Worm (Caenorhabditis elegans) whole organism, L3 larva: ENCODE results near the gene nlp-43.

Experiments
- R02D3.7 ChIP-seq: fragments of 150-350 bp; optimal IDR thresholded peaks from 2 replicates; lab custom pipeline; 2014; ENCODE audit warnings: missing biosample characterization, missing genetic modification characterization
- ZK546.5 ChIP-seq: sonication (generic microtip); optimal IDR thresholded peaks from 2 replicates; lab custom pipeline; 2017; ENCODE audit warnings: missing biosample characterization, missing genetic modification characterization
- aly-2 ChIP-seq: fragments of 150-350 bp; optimal IDR thresholded peaks from 2 replicates; lab custom pipeline; 2014; ENCODE audit warnings: missing biosample characterization, missing genetic modification characterization
- ama-1 ChIP-seq: fragments of 150-350 bp; optimal IDR thresholded peaks from 2 replicates; lab custom pipeline; 2018
- ceh-28 ChIP-seq: fragments of 150-350 bp; optimal IDR thresholded peaks from 2 replicates; lab custom pipeline; 2014; ENCODE audit warnings: missing biosample characterization, missing genetic modification reagents, missing genetic modification characterization
- ceh-82 ChIP-seq: fragments of 150-350 bp; optimal IDR thresholded peaks from 2 replicates; lab custom pipeline; 2014; ENCODE audit warnings: missing biosample characterization, missing genetic modification characterization
- egl-27 ChIP-seq: sonication (generic microtip); optimal IDR thresholded peaks from 4 replicates; lab custom pipeline; 2017; ENCODE audit warnings: missing biosample characterization, missing genetic modification reagents, missing genetic modification characterization
- elt-1 ChIP-seq: fragments of 150-350 bp; optimal IDR thresholded peaks from 2 replicates; lab custom pipeline; 2014; ENCODE audit warnings: missing biosample characterization, missing genetic modification characterization
- elt-2 ChIP-seq: sonication (generic microtip); optimal IDR thresholded peaks from 2 replicates; lab custom pipeline; 2016; ENCODE audit warnings: missing genetic modification reagents, mild to moderate bottlenecking, missing genetic modification characterization, missing compliant biosample characterization
- elt-3 ChIP-seq, 3 experiments: fragments of 150-350 bp in 1 of 3; sonication (generic microtip) in 2 of 3; optimal IDR thresholded peaks; 2 replicates in 2 of 3; 4 replicates in 1 of 3; lab custom pipeline; 2014 to 2017; ENCODE audit warnings: missing biosample characterization in 3 of 3, missing genetic modification characterization in 3 of 3
- eor-1 ChIP-seq, 2 experiments: fragments of 150-350 bp; optimal IDR thresholded peaks; 2 replicates each; lab custom pipeline; 2014 to 2018; ENCODE audit warnings: missing biosample characterization in 2 of 2, missing genetic modification characterization in 2 of 2
- fkh-10 ChIP-seq: sonication (generic microtip); optimal IDR thresholded peaks from 2 replicates; lab custom pipeline; 2017; ENCODE audit warnings: missing biosample characterization, missing genetic modification reagents, missing genetic modification characterization
- fkh-2 ChIP-seq: fragments of 150-350 bp; optimal IDR thresholded peaks from 2 replicates; lab custom pipeline; 2014; ENCODE audit warnings: missing biosample characterization, missing genetic modification reagents, missing genetic modification characterization
- fos-1 ChIP-seq: fragments of 150-350 bp; optimal IDR thresholded peaks from 2 replicates; lab custom pipeline; 2014; ENCODE audit warnings: missing biosample characterization, missing genetic modification characterization
- hmg-11 ChIP-seq: sonication (generic microtip); optimal IDR thresholded peaks from 2 replicates; lab custom pipeline; 2016; ENCODE audit warnings: missing genetic modification characterization, missing compliant biosample characterization
- jun-1 ChIP-seq: fragments of 150-350 bp; optimal IDR thresholded peaks from 2 replicates; lab custom pipeline; 2014; ENCODE audit warnings: missing biosample characterization, missing genetic modification reagents, missing genetic modification characterization
- lin-15B ChIP-seq: fragments of 150-350 bp; optimal IDR thresholded peaks from 2 replicates; lab custom pipeline; 2014; ENCODE audit warnings: missing biosample characterization, missing genetic modification characterization
- lin-39 ChIP-seq: fragments of 150-350 bp; optimal IDR thresholded peaks from 2 replicates; lab custom pipeline; 2018; ENCODE audit warnings: missing biosample characterization, missing genetic modification reagents, missing genetic modification characterization
- lsy-12 ChIP-seq: sonication (generic microtip); optimal IDR thresholded peaks from 2 replicates; lab custom pipeline; 2016; ENCODE audit warnings: mild to moderate bottlenecking, missing genetic modification characterization, missing compliant biosample characterization
- mdl-1 ChIP-seq: fragments of 150-350 bp; optimal IDR thresholded peaks from 2 replicates; lab custom pipeline; 2014; ENCODE audit warnings: missing biosample characterization, missing genetic modification characterization
- nfya-1 ChIP-seq: sonication (generic microtip); optimal IDR thresholded peaks from 2 replicates; lab custom pipeline; 2017; ENCODE audit warnings: missing genetic modification characterization, mild to moderate bottlenecking, missing compliant biosample characterization, antibody characterized with exemption, moderate library complexity; ENCODE audit not compliant: insufficient read depth
- nhr-11 ChIP-seq: fragments of 150-350 bp; optimal IDR thresholded peaks from 2 replicates; lab custom pipeline; 2014; ENCODE audit warnings: missing biosample characterization, missing genetic modification characterization
- nhr-12 ChIP-seq: fragments of 150-350 bp; optimal IDR thresholded peaks from 2 replicates; lab custom pipeline; 2014; ENCODE audit warnings: missing biosample characterization, missing genetic modification characterization
- nhr-23 ChIP-seq: fragments of 150-350 bp; optimal IDR thresholded peaks from 2 replicates; lab custom pipeline; 2014; ENCODE audit warnings: missing biosample characterization, missing genetic modification reagents, missing genetic modification characterization
- nhr-237 ChIP-seq: fragments of 150-350 bp; optimal IDR thresholded peaks from 2 replicates; lab custom pipeline; 2014; ENCODE audit warnings: missing biosample characterization, missing genetic modification characterization
- nhr-25 ChIP-seq: sonication (generic microtip); optimal IDR thresholded peaks from 2 replicates; lab custom pipeline; 2017; ENCODE audit warnings: missing biosample characterization, missing genetic modification characterization
- nhr-43 ChIP-seq: sonication (generic microtip); optimal IDR thresholded peaks from 2 replicates; lab custom pipeline; 2016; ENCODE audit warnings: mild to moderate bottlenecking, missing genetic modification characterization, missing compliant biosample characterization; ENCODE audit not compliant: poor library complexity, severe bottlenecking
- nhr-67 ChIP-seq: fragments of 150-350 bp; optimal IDR thresholded peaks from 2 replicates; lab custom pipeline; 2014; ENCODE audit warnings: missing biosample characterization, missing genetic modification characterization
- nhr-77 ChIP-seq: fragments of 150-350 bp; optimal IDR thresholded peaks from 2 replicates; lab custom pipeline; 2014; ENCODE audit warnings: missing biosample characterization, missing genetic modification characterization
- pha-4 ChIP-seq: fragments of 150-350 bp; optimal IDR thresholded peaks from 2 replicates; lab custom pipeline; 2014; ENCODE audit warnings: missing biosample characterization, missing genetic modification reagents, missing genetic modification characterization
- pqm-1 ChIP-seq: fragments of 150-350 bp; optimal IDR thresholded peaks from 2 replicates; lab custom pipeline; 2017; ENCODE audit warnings: missing biosample characterization, missing genetic modification characterization, inconsistent platforms
- sea-2 ChIP-seq: fragments of 150-350 bp; sonication (generic microtip); optimal IDR thresholded peaks from 4 replicates; lab custom pipeline; 2014; ENCODE audit warnings: missing biosample characterization, missing genetic modification reagents, missing genetic modification characterization
- skn-1 ChIP-seq: fragments of 150-350 bp; optimal IDR thresholded peaks from 2 replicates; lab custom pipeline; 2014; ENCODE audit warnings: missing biosample characterization, missing genetic modification characterization
- snpc-4 ChIP-seq: fragments of 150-350 bp; optimal IDR thresholded peaks from 2 replicates; lab custom pipeline; 2014; ENCODE audit warnings: missing biosample characterization, missing genetic modification characterization
- tbx-2 ChIP-seq: sonication (generic microtip); optimal IDR thresholded peaks from 2 replicates; lab custom pipeline; 2016; ENCODE audit warnings: mild to moderate bottlenecking, missing genetic modification characterization, missing compliant biosample characterization
- ztf-11 ChIP-seq: fragments of 150-350 bp; optimal IDR thresholded peaks from 2 replicates; lab custom pipeline; 2014; ENCODE audit warnings: missing biosample characterization, missing genetic modification characterization
- ztf-4 ChIP-seq: fragments of 150-350 bp; optimal IDR thresholded peaks from 2 replicates; lab custom pipeline; 2014; ENCODE audit warnings: missing biosample characterization, missing genetic modification characterization

The nlp-43 gene

DNA sequence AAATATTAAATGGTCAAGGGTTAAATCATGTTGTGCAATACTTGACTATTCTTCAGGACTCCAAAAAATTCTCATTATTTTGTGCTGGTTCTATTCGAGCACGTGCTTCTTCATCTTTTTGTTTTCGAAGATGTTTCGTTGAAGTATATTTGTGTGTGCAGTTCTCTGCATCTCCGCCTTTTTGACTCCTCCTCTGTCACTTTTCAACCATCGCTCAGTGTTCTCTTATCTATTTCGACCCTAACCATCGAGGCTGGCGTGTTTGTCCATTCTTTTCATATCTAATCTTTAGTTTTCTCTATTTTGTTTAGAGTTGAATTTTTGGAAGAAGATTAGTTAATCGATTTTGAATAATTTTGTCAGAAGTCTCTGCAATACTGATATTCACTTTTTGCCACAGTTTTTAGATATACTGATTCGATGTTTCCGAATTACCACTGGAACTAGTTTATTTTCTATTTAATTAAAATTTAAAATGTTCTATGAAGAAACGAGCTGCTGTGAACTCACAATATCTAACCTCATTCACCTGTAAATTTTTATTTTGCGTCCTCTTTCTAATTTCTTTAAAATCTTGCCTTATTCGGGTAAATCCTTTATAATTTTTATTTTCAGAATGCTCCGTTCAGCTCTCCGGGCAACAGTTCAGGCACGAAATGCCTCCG is 35.1 kb downstream of the nlp-43 start, which contains the start of gene alh-1:
Gene alh-1 (plus strand): TSS at position 615 of the 665 bp plus-strand sequence.
- TF ChIP-seq elt-1 (peak; percentile 77), elt-2 (tag; lab: Kevin White, UChicago) (peak; percentile 79), egl-27 (no peak), nhr-11 (tag; lab: Kevin White, UChicago) (no peak), pqm-1 (tag; lab: Kevin White, UChicago) (peak; percentile 61), pha-4 (tag; lab: Kevin White, UChicago) (peak; percentile 74), lsy-12 (tag; lab: Kevin White, UChicago) (no peak), snpc-4 (tag; lab: Kevin White, UChicago) (peak; percentile 17), lin-39 (peak; percentile 9), ZK546.5 (tag; lab: Kevin White, UChicago) (no peak), fkh-2 (tag; lab: Kevin White, UChicago) (no peak)

ce11 chrIII:5078062-5078461 is 35.9 kb downstream of the nlp-43 start:
- peak; percentile 25 for TF ChIP-seq ztf-4
- no peak for TF ChIP-seq nhr-12 (tag; lab: Kevin White, UChicago)
- TF ChIP-seq nfya-1 (tag; lab: Kevin White, UChicago): peak; percentile 60
- peak; percentile 99 for TF ChIP-seq pqm-1 (tag; lab: Kevin White, UChicago)
- TF ChIP-seq nhr-23 (tag; lab: Kevin White, UChicago): peak; percentile 82
- peak; percentile 93 for TF ChIP-seq elt-2 (tag; lab: Kevin White, UChicago)
- TF ChIP-seq nhr-43 (tag; lab: Kevin White, UChicago): peak; percentile 81
- no peak for TF ChIP-seq ztf-11 (tag; lab: Kevin White, UChicago)
- TF ChIP-seq elt-3 (tag; optimal IDR thresholded peaks at IDR 0.05; lab: Kevin White, UChicago): peak in 1 of 3 experiments; percentile 8
- TF ChIP-seq elt-1: peak; percentile 7
- no peak for TF ChIP-seq ceh-28 (tag; lab: Kevin White, UChicago)
- peak; percentile 78 for TF ChIP-seq jun-1 (tag; lab: Kevin White, UChicago)
- TF ChIP-seq nhr-11 (tag; lab: Kevin White, UChicago): peak; percentile 37
- peak; percentile 81 for TF ChIP-seq skn-1 (tag; lab: Kevin White, UChicago)
- peak; percentile 10 for TF ChIP-seq snpc-4 (tag; lab: Kevin White, UChicago)
- TF ChIP-seq mdl-1 (tag; lab: Kevin White, UChicago): peak; percentile 43
- TF ChIP-seq ama-1 (lab: Kevin White, UChicago): peak; percentile 26
- TF ChIP-seq pha-4 (tag; lab: Kevin White, UChicago): peak; percentile 93
- peak; percentile 6 for TF ChIP-seq lin-15B (tag; lab: Kevin White, UChicago)
- no peak for TF ChIP-seq aly-2 (tag; lab: Kevin White, UChicago)

DNA sequence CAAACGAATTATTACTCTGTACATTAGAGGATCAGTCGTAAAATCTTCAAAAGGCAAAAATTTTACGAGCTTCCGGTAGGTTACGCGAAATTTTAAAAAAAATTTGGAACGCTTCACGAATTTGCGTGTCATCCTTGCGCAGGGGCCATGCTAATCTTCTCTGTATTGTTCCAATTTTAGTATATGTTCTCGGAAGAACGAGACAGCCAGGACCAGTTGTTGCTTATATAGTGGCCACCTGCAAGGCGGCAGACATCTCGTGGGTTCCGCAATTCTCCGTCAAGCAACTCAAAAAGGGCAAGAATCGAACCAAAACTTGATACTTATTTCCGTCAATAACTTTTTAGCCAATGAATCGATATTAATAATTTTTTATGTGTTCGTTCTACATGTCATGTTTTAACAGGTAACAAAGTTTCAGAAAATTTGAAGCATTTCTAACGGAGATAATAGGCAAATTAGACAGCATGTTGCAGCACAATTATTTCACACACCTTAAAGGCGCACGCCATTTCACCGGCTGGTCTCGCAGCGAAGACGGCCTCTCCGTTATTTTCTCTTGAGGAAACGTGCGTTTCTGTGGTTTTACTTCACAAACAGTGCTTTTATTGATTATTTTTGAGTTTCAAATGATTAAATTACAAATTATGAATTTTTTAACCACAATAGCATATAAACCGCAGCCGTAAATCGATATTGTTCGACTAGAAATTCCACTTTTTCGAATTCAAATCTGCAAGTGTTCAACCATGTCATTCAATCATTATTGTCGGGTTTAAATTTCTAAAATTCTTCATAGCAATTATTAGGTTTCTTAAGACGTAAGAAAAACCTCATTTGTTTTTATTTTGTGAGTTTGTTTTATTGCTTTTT is 38.7 kb downstream of the nlp-43 start:
- TF ChIP-seq R02D3.7 (tag; lab: Kevin White, UChicago): peak; percentile 60
- peak; percentile 65 for TF ChIP-seq elt-2 (tag; lab: Kevin White, UChicago)
- TF ChIP-seq pqm-1 (tag; lab: Kevin White, UChicago): peak; percentile 16
- no peak for TF ChIP-seq sea-2 (GFP tag; lab: Kevin White, UChicago)
- peak; percentile 47 for TF ChIP-seq jun-1 (tag; lab: Kevin White, UChicago)
- TF ChIP-seq nhr-43 (tag; lab: Kevin White, UChicago): peak; percentile 87
- peak; percentile 42 for TF ChIP-seq nhr-25
- TF ChIP-seq ztf-11 (tag; lab: Kevin White, UChicago): no peak
- peak; percentile 90 for TF ChIP-seq ama-1 (lab: Kevin White, UChicago)
- peak; percentile 49 for TF ChIP-seq pha-4 (tag; lab: Kevin White, UChicago)
- peak; percentile 19 for TF ChIP-seq ceh-28 (tag; lab: Kevin White, UChicago)
- TF ChIP-seq lin-15B (tag; lab: Kevin White, UChicago): peak; percentile 45
- TF ChIP-seq ceh-82 (tag; lab: Kevin White, UChicago): peak; percentile 81
- no peak for TF ChIP-seq skn-1 (tag; lab: Kevin White, UChicago)
- peak; percentile 99 for TF ChIP-seq snpc-4 (tag; lab: Kevin White, UChicago)
- TF ChIP-seq nhr-11 (tag; lab: Kevin White, UChicago): peak; percentile 32
- peak; percentile 88 for TF ChIP-seq lsy-12 (tag; lab: Kevin White, UChicago)
- no peak for TF ChIP-seq nhr-237 (tag; lab: Kevin White, UChicago)
- peak; percentile 77 for TF ChIP-seq ztf-4
- peak; percentile 13 for TF ChIP-seq lin-39
- TF ChIP-seq nhr-77 (tag; lab: Kevin White, UChicago): peak; percentile 33
- TF ChIP-seq nfya-1 (tag; lab: Kevin White, UChicago): peak; percentile 69
- peak; percentile 33 for TF ChIP-seq fkh-10 (GFP tag; lab: Kevin White, UChicago)
- peak; percentile 61 for TF ChIP-seq nhr-23 (tag; lab: Kevin White, UChicago)
- no peak for TF ChIP-seq nhr-67 (tag; lab: Kevin White, UChicago)
- no peak for TF ChIP-seq fos-1 (tag; lab: Kevin White, UChicago)
- TF ChIP-seq fkh-2 (tag; lab: Kevin White, UChicago): no peak
- TF ChIP-seq tbx-2: peak; percentile 89
- peak in 1 of 2 experiments; percentile 52 for TF ChIP-seq eor-1 (tag; optimal IDR thresholded peaks at IDR 0.05; lab: Kevin White, UChicago)
- peak; percentile 91 for TF ChIP-seq hmg-11 (tag; lab: Kevin White, UChicago)
- TF ChIP-seq, all 47 proteins: peak for 23
